Fruit fly (Drosophila melanogaster) whole organism, embryonic: ENCODE data around the gene Spase25.

ENCODE experiments used
- Ada2b ChIP-seq: fragments of 200-800 bp; sonication (Bioruptor generic); IDR thresholded peaks from 2 replicates; pipeline ENCODE4 v1.3.6; 2022; ENCODE audit warnings: missing biosample characterization, missing genetic modification characterization
- CG10366 ChIP-seq: fragments of 200-800 bp; sonication (Bioruptor generic); IDR thresholded peaks from 2 replicates; pipeline ENCODE4 v1.3.6; 2022; ENCODE audit warnings: missing biosample characterization, missing genetic modification characterization
- CG11247 ChIP-seq: fragments of 200-800 bp; sonication (Bioruptor generic); IDR thresholded peaks from 2 replicates; pipeline ENCODE4 v1.3.6; 2022; ENCODE audit warnings: missing biosample characterization, missing genetic modification characterization
- CG14050 ChIP-seq: fragments of 200-800 bp; sonication (Bioruptor generic); IDR thresholded peaks from 3 replicates; pipeline ENCODE4 v1.3.6; 2022; ENCODE audit warnings: missing biosample characterization, missing genetic modification characterization
- CG14860 ChIP-seq: fragments of 200-800 bp; sonication (Bioruptor generic); IDR thresholded peaks from 3 replicates; pipeline ENCODE4 v1.3.6; 2022; ENCODE audit warnings: missing biosample characterization, missing genetic modification characterization; ENCODE audit not compliant: partially characterized antibody
- CG18599 ChIP-seq: fragments of 200-800 bp; sonication (Bioruptor generic); optimal IDR thresholded peaks from 3 replicates; lab custom pipeline; 2017; ENCODE audit warnings: missing biosample characterization, missing genetic modification characterization, mild to moderate bottlenecking, moderate library complexity, missing genetic modification reagents
- CG31224 ChIP-seq: fragments of 200-800 bp; sonication (Bioruptor generic); IDR thresholded peaks from 2 replicates; pipeline ENCODE4 v1.3.6; 2022; ENCODE audit warnings: missing biosample characterization, missing genetic modification characterization
- CG31441 ChIP-seq: fragments of 200-800 bp; sonication (Bioruptor generic); IDR thresholded peaks from 2 replicates; pipeline ENCODE4 v1.3.6; 2022; ENCODE audit warnings: missing biosample characterization, missing genetic modification characterization
- CG32772 ChIP-seq: fragments of 200-800 bp; sonication (Bioruptor generic); IDR thresholded peaks from 2 replicates; pipeline ENCODE4 v1.3.6; 2022; ENCODE audit warnings: missing biosample characterization, missing genetic modification characterization
- CG7839 ChIP-seq: fragments of 200-800 bp; sonication (Bioruptor generic); optimal IDR thresholded peaks from 3 replicates; lab custom pipeline; 2018; ENCODE audit warnings: missing biosample characterization, mild to moderate bottlenecking, missing genetic modification characterization, moderate library complexity
- CoRest ChIP-seq: fragments of 200-800 bp; sonication (Bioruptor generic); optimal IDR thresholded peaks from 3 replicates; lab custom pipeline; 2018; ENCODE audit warnings: missing biosample characterization, mild to moderate bottlenecking, missing genetic modification characterization, moderate library complexity
- Dll ChIP-seq: fragments of 200-800 bp; sonication (Bioruptor generic); IDR thresholded peaks from 4 replicates; pipeline ENCODE4 v1.3.6; 2022; ENCODE audit warnings: missing biosample characterization, missing genetic modification characterization; ENCODE audit not compliant: partially characterized antibody
- E2f1 ChIP-seq: fragments of 200-800 bp; sonication (Bioruptor generic); IDR thresholded peaks from 2 replicates; pipeline ENCODE4 v1.3.6; 2022; ENCODE audit warnings: missing biosample characterization, missing genetic modification characterization
- H15 ChIP-seq: fragments of 200-800 bp; sonication (Bioruptor generic); IDR thresholded peaks from 3 replicates; pipeline ENCODE4 v1.3.6; 2022; ENCODE audit warnings: missing biosample characterization, missing genetic modification characterization
- HLHmδ ChIP-seq: fragments of 200-800 bp; sonication (Bioruptor generic); optimal IDR thresholded peaks from 2 replicates; lab custom pipeline; 2018; ENCODE audit warnings: missing biosample characterization, mild to moderate bottlenecking, missing genetic modification characterization, moderate library complexity
- Med ChIP-seq: fragments of 200-800 bp; sonication (Bioruptor generic); peaks from one replicate; lab custom pipeline; 2016; ENCODE audit warnings: missing biosample characterization, missing genetic modification characterization, mild to moderate bottlenecking, inconsistent platforms, moderate library complexity
- Meics ChIP-seq: fragments of 200-800 bp; sonication (Bioruptor generic); optimal IDR thresholded peaks from 2 replicates; lab custom pipeline; 2017; ENCODE audit warnings: missing biosample characterization, mild to moderate bottlenecking, missing genetic modification characterization
- NC2β ChIP-seq: fragments of 200-800 bp; sonication (Bioruptor generic); optimal IDR thresholded peaks from 2 replicates; lab custom pipeline; 2016; ENCODE audit warnings: missing biosample characterization, missing genetic modification characterization
- NFAT ChIP-seq: fragments of 200-800 bp; sonication (Bioruptor generic); IDR thresholded peaks from 2 replicates; pipeline ENCODE4 v1.3.6; 2022; ENCODE audit warnings: missing biosample characterization, missing genetic modification characterization
- Oli ChIP-seq: fragments of 200-800 bp; sonication (Bioruptor generic); optimal IDR thresholded peaks from 2 replicates; lab custom pipeline; 2018; ENCODE audit warnings: missing biosample characterization, mild to moderate bottlenecking, missing genetic modification characterization, moderate library complexity
- Rx ChIP-seq: fragments of 200-800 bp; sonication (Bioruptor generic); IDR thresholded peaks from 2 replicates; pipeline ENCODE4 v1.3.6; 2022; ENCODE audit warnings: missing biosample characterization, missing genetic modification characterization
- Scr ChIP-seq: fragments of 200-800 bp; sonication (Bioruptor generic); IDR thresholded peaks from 2 replicates; pipeline ENCODE4 v1.3.6; 2022; ENCODE audit warnings: missing biosample characterization, missing genetic modification characterization; ENCODE audit not compliant: partially characterized antibody
- Sox100B ChIP-seq: fragments of 200-800 bp; sonication (Bioruptor generic); optimal IDR thresholded peaks from 3 replicates; lab custom pipeline; 2018; ENCODE audit warnings: missing biosample characterization, mild to moderate bottlenecking, missing genetic modification characterization
- al ChIP-seq: fragments of 200-800 bp; sonication (Bioruptor generic); IDR thresholded peaks from 2 replicates; pipeline ENCODE4 v1.3.6; 2022; ENCODE audit warnings: missing biosample characterization, missing genetic modification characterization
- amos ChIP-seq: fragments of 200-800 bp; sonication (Bioruptor generic); IDR thresholded peaks from 2 replicates; pipeline ENCODE4 v1.3.6; 2022; ENCODE audit warnings: missing biosample characterization, missing genetic modification characterization; ENCODE audit not compliant: partially characterized antibody
- bsh ChIP-seq, 2 experiments: fragments of 200-800 bp; sonication (Bioruptor generic); optimal IDR thresholded peaks; 2 replicates each; lab custom pipeline; 2017 to 2018; ENCODE audit warnings: mild to moderate bottlenecking in 2 of 2, missing biosample characterization in 2 of 2, missing genetic modification characterization in 2 of 2, moderate library complexity in 1 of 2
- cas ChIP-seq: fragments of 200-800 bp; sonication (Bioruptor generic); IDR thresholded peaks from 2 replicates; pipeline ENCODE4 v1.3.6; 2022; ENCODE audit warnings: missing biosample characterization, missing genetic modification characterization
- crol ChIP-seq: fragments of 200-800 bp; sonication (Bioruptor generic); IDR thresholded peaks from 2 replicates; pipeline ENCODE4 v1.3.6; 2022; ENCODE audit warnings: missing biosample characterization, missing genetic modification characterization
- esg ChIP-seq: fragments of 200-800 bp; sonication (Bioruptor generic); conservative IDR thresholded peaks from 2 replicates; pipeline ENCODE4 v1.3.6; 2022; ENCODE audit warnings: missing biosample characterization, missing genetic modification characterization
- fd3F ChIP-seq: fragments of 200-800 bp; sonication (Bioruptor generic); optimal IDR thresholded peaks from 2 replicates; lab custom pipeline; 2018; ENCODE audit warnings: missing biosample characterization, mild to moderate bottlenecking, missing genetic modification characterization, moderate library complexity
- fu2 ChIP-seq: fragments of 200-800 bp; sonication (Bioruptor generic); optimal IDR thresholded peaks from 2 replicates; lab custom pipeline; 2016; ENCODE audit warnings: missing biosample characterization, missing genetic modification characterization
- gem ChIP-seq: fragments of 200-800 bp; sonication (Bioruptor generic); optimal IDR thresholded peaks from 2 replicates; lab custom pipeline; 2019; ENCODE audit warnings: missing biosample characterization, mild to moderate bottlenecking, missing genetic modification characterization, moderate library complexity
- hbn ChIP-seq: fragments of 200-800 bp; sonication (Bioruptor generic); IDR thresholded peaks from 2 replicates; pipeline ENCODE4 v1.3.6; 2022; ENCODE audit warnings: missing biosample characterization, missing genetic modification characterization; ENCODE audit not compliant: partially characterized antibody
- kah ChIP-seq: fragments of 200-800 bp; sonication (Bioruptor generic); optimal IDR thresholded peaks from 2 replicates; lab custom pipeline; 2018; ENCODE audit warnings: missing biosample characterization, mild to moderate bottlenecking, missing genetic modification characterization
- lmd ChIP-seq: fragments of 200-800 bp; sonication (Bioruptor generic); IDR thresholded peaks from 2 replicates; pipeline ENCODE4 v1.3.6; 2022; ENCODE audit warnings: missing biosample characterization, missing genetic modification characterization
- mld ChIP-seq: fragments of 200-800 bp; sonication (Bioruptor generic); IDR thresholded peaks from 3 replicates; pipeline ENCODE4 v1.3.6; 2022; ENCODE audit warnings: missing biosample characterization, missing genetic modification characterization; ENCODE audit not compliant: partially characterized antibody
- otp ChIP-seq: fragments of 200-800 bp; sonication (Bioruptor generic); IDR thresholded peaks from 3 replicates; pipeline ENCODE4, ENCODE4 v1.3.6; 2022; ENCODE audit warnings: missing biosample characterization, missing genetic modification characterization
- pnt ChIP-seq: fragments of 200-800 bp; sonication (Bioruptor generic); optimal IDR thresholded peaks from 3 replicates; lab custom pipeline; 2016; ENCODE audit warnings: missing biosample characterization, missing genetic modification characterization
- ranshi ChIP-seq: fragments of 200-800 bp; sonication (Bioruptor generic); IDR thresholded peaks from 2 replicates; pipeline ENCODE4 v1.3.6; 2022; ENCODE audit warnings: missing biosample characterization, missing genetic modification characterization
- rib ChIP-seq: fragments of 200-800 bp; sonication (Bioruptor generic); IDR thresholded peaks from 2 replicates; pipeline ENCODE4 v1.3.6; 2022; ENCODE audit warnings: missing biosample characterization, missing genetic modification characterization
- row ChIP-seq: fragments of 200-800 bp; sonication (Bioruptor generic); IDR thresholded peaks from 3 replicates; pipeline ENCODE4 v1.3.6; 2022; ENCODE audit warnings: missing biosample characterization, missing genetic modification characterization
- scrt ChIP-seq: fragments of 200-800 bp; sonication (Bioruptor generic); optimal IDR thresholded peaks from 2 replicates; lab custom pipeline; 2018; ENCODE audit warnings: missing biosample characterization, mild to moderate bottlenecking, missing genetic modification characterization, moderate library complexity
- so ChIP-seq: fragments of 200-800 bp; sonication (Bioruptor generic); IDR thresholded peaks from 3 replicates; pipeline ENCODE4 v1.3.6; 2022; ENCODE audit warnings: missing biosample characterization, missing genetic modification characterization
- sob ChIP-seq: fragments of 200-800 bp; sonication (Bioruptor generic); IDR thresholded peaks from 2 replicates; pipeline ENCODE4 v1.3.6; 2022; ENCODE audit warnings: missing biosample characterization, missing genetic modification characterization
- tgo ChIP-seq: fragments of 200-800 bp; sonication (Bioruptor generic); IDR thresholded peaks from 3 replicates; pipeline ENCODE4 v1.3.6; 2022; ENCODE audit warnings: missing biosample characterization, missing genetic modification characterization
- tll ChIP-seq, 2 experiments: fragments of 200-800 bp in 1 of 2; fragments of >200 bp in 1 of 2; sonication (Bioruptor generic) in 1 of 2; optimal IDR thresholded peaks; 2 replicates each; lab custom pipeline; 2017 to 2019; ENCODE audit warnings: missing biosample characterization in 2 of 2, missing genetic modification characterization in 2 of 2, mild to moderate bottlenecking in 1 of 2, moderate library complexity in 1 of 2
- tup ChIP-seq: fragments of 200-800 bp; sonication (Bioruptor generic); optimal IDR thresholded peaks from 2 replicates; lab custom pipeline; 2016; ENCODE audit warnings: missing biosample characterization, mild to moderate bottlenecking, missing genetic modification characterization, moderate library complexity
- twi ChIP-seq: fragments of 200-800 bp; optimal IDR thresholded peaks from 2 replicates; lab custom pipeline; 2019; ENCODE audit warnings: missing biosample characterization, mild to moderate bottlenecking, missing genetic modification characterization, moderate library complexity
- vvl ChIP-seq: fragments of 200-800 bp; sonication (Bioruptor generic); IDR thresholded peaks from 2 replicates; pipeline ENCODE4 v1.3.6; 2022; ENCODE audit warnings: missing biosample characterization, missing genetic modification characterization

The Spase25 gene

DNA sequence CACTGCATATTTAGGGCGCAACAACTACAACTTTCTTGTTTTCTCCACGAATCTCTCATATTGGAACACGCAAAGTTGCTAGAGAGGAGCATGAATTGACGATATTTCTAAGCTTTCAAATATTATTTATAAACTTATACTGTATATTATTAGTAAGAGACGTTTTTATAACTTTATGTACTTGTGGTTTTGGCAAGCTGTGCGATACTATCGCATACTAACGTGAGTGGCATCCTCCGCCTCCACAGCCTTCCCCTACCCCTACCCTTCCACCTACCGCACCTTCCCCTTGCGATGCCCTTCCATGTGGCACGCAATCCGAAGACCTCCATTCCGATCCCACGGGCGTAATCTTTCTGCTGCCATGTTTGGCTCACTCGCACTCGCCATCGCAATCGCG lies 16.7 kb upstream of the Spase25 start (continued):
- TF ChIP-seq row (GFP tag; lab: Robert Waterston, UW): peak; percentile 59; the same call in 2 of the 3 replicates
- 0 out of 2 replicates have a peak, but pooled peaks have one; percentile 18 for TF ChIP-seq CG31441 (GFP tag; lab: Robert Waterston, UW)
- TF ChIP-seq CG31224: 0 out of 2 replicates have a peak, but pooled peaks have one; percentile 42
- TF ChIP-seq CoRest (tag; lab: Kevin White, UChicago): peak; percentile 6
- TF ChIP-seq Sox100B (GFP tag; lab: Kevin White, UChicago): peak; percentile 4
- peak; percentile 54; the same call in 1 of the 2 replicates for TF ChIP-seq ranshi (GFP tag; lab: Robert Waterston, UW)
- TF ChIP-seq HLHmδ (GFP tag; lab: Kevin White, UChicago): no peak
- TF ChIP-seq lmd (GFP tag; lab: Robert Waterston, UW): peak; percentile 37
- peak; percentile 49 for TF ChIP-seq Scr (GFP tag; lab: Robert Waterston, UW)
- peak; percentile 66 for TF ChIP-seq crol
- TF ChIP-seq Ada2b (GFP tag; lab: Robert Waterston, UW): peak; percentile 33; the same call in 1 of the 2 replicates
- no peak for TF ChIP-seq twi (tag; lab: Kevin White, UChicago)
- TF ChIP-seq CG14050: 0 out of 3 replicates have a peak, but pooled peaks have one; percentile 10
- peak in 1 of 2 experiments; percentile 18 for TF ChIP-seq bsh (GFP tag; optimal IDR thresholded peaks at IDR 0.05; lab: Kevin White, UChicago)
- TF ChIP-seq gem (tag; lab: Kevin White, UChicago): peak; percentile 16
- TF ChIP-seq CG14860 (GFP tag; lab: Robert Waterston, UW): 0 out of 3 replicates have a peak, but pooled peaks have one; percentile 31
- TF ChIP-seq otp (GFP tag; lab: Robert Waterston, UW): 0 out of 3 replicates have a peak, but pooled peaks have one; percentile 24
- TF ChIP-seq fd3F (GFP tag; lab: Kevin White, UChicago): no peak
- TF ChIP-seq hbn (GFP tag; lab: Robert Waterston, UW): 0 out of 2 replicates have a peak, but pooled peaks have one; percentile 23
- no peak for TF ChIP-seq Meics (GFP tag; lab: Kevin White, UChicago)
- TF ChIP-seq vvl (GFP tag; lab: Robert Waterston, UW): peak; percentile 69
- peak; percentile 52; the same call in 1 of the 3 replicates for TF ChIP-seq H15 (GFP tag; lab: Robert Waterston, UW)
- TF ChIP-seq fu2 (GFP tag; lab: Kevin White, UChicago): no peak
- peak; percentile 27 for TF ChIP-seq CG18599
- no peak for TF ChIP-seq so (GFP tag; lab: Robert Waterston, UW)
- peak; percentile 41; the same call in 2 of the 3 replicates for TF ChIP-seq tgo (GFP tag; lab: Robert Waterston, UW)
- TF ChIP-seq NFAT (GFP tag; lab: Robert Waterston, UW): peak; percentile 11; the same call in 1 of the 2 replicates
- TF ChIP-seq scrt: no peak
- peak; percentile 20; the same call in 1 of the 2 replicates for TF ChIP-seq cas
- TF ChIP-seq Dll (GFP tag; lab: Robert Waterston, UW): peak; percentile 55; the same call in 2 of the 4 replicates
- peak; percentile 9; the same call in 1 of the 2 replicates for TF ChIP-seq amos (GFP tag; lab: Robert Waterston, UW)
- TF ChIP-seq E2f1 (GFP tag; lab: Robert Waterston, UW): peak; percentile 58
- 0 out of 2 replicates have a peak, but pooled peaks have one; percentile 24 for TF ChIP-seq rib (GFP tag; lab: Robert Waterston, UW)
- no peak for TF ChIP-seq tup (GFP tag; lab: Kevin White, UChicago)
- peak; percentile 7; the same call in 1 of the 2 replicates for TF ChIP-seq sob
- no peak for TF ChIP-seq NC2β
- TF ChIP-seq tll (GFP tag; optimal IDR thresholded peaks at IDR 0.05; lab: Kevin White, UChicago): no peak
- TF ChIP-seq kah: no peak
- 0 out of 2 replicates have a peak, but pooled peaks have one; percentile 34 for TF ChIP-seq CG11247 (GFP tag; lab: Robert Waterston, UW)
- peak; percentile 55 for TF ChIP-seq CG32772
- no peak for TF ChIP-seq mld (GFP tag; lab: Robert Waterston, UW)
- no peak for TF ChIP-seq Oli (tag; lab: Kevin White, UChicago)
- TF ChIP-seq esg (GFP tag; lab: Robert Waterston, UW): 0 out of 2 replicates have a peak, but pooled peaks have one; percentile 35
- TF ChIP-seq Med (GFP tag; lab: Kevin White, UChicago): peak; percentile 20
- peak; percentile 42; the same call in 1 of the 2 replicates for TF ChIP-seq CG10366 (GFP tag; lab: Robert Waterston, UW)
- no peak for TF ChIP-seq pnt (GFP tag; lab: Kevin White, UChicago)
- peak; percentile 8 for TF ChIP-seq CG7839 (tag; lab: Kevin White, UChicago)
- TF ChIP-seq Rx (GFP tag; lab: Robert Waterston, UW): 0 out of 2 replicates have a peak, but pooled peaks have one; percentile 29
- peak; percentile 14; the same call in 1 of the 2 replicates for TF ChIP-seq al (GFP tag; lab: Robert Waterston, UW)
